Worm (Caenorhabditis elegans) whole organism, mixed stage, embryonic: ENCODE results near the gene sru-13.

ENCODE experiments used
- M03D4.4 ChIP-seq: sonication (generic microtip); optimal IDR thresholded peaks from 2 replicates; lab custom pipeline; 2017; ENCODE audit warnings: mild to moderate bottlenecking, missing genetic modification characterization, missing compliant biosample characterization
- bed-3 ChIP-seq: fragments of 200-800 bp; sonication (Bioruptor generic); optimal IDR thresholded peaks from 3 replicates; lab custom pipeline; 2018; ENCODE audit warnings: mild to moderate bottlenecking, missing genetic modification characterization, moderate library complexity, missing compliant biosample characterization
- blmp-1 ChIP-seq: fragments of 150-350 bp; optimal IDR thresholded peaks from 2 replicates; lab custom pipeline; 2014; ENCODE audit warnings: missing biosample characterization, missing genetic modification characterization
- ceh-39 ChIP-seq: fragments of 150-350 bp; optimal IDR thresholded peaks from 2 replicates; lab custom pipeline; 2014; ENCODE audit warnings: missing biosample characterization, missing genetic modification characterization
- ceh-43 ChIP-seq: fragments of 200-800 bp; sonication (Bioruptor generic); optimal IDR thresholded peaks from 2 replicates; lab custom pipeline; 2018; ENCODE audit warnings: mild to moderate bottlenecking, missing genetic modification characterization, moderate library complexity, missing compliant biosample characterization
- ceh-83 ChIP-seq: fragments of 200-800 bp; sonication (Bioruptor generic); optimal IDR thresholded peaks from 2 replicates; lab custom pipeline; 2018; ENCODE audit warnings: mild to moderate bottlenecking, missing genetic modification characterization, missing compliant biosample characterization
- ces-1 ChIP-seq: fragments of 150-350 bp; optimal IDR thresholded peaks from 2 replicates; lab custom pipeline; 2014; ENCODE audit warnings: missing biosample characterization, missing genetic modification reagents, missing genetic modification characterization
- cnd-1 ChIP-seq: fragments of 200-800 bp; sonication (Bioruptor generic); optimal IDR thresholded peaks from 2 replicates; lab custom pipeline; 2018; ENCODE audit warnings: mild to moderate bottlenecking, missing genetic modification characterization, missing compliant biosample characterization
- drap-1 ChIP-seq: fragments of 200-800 bp; sonication (Bioruptor generic); optimal IDR thresholded peaks from 3 replicates; lab custom pipeline; 2018; ENCODE audit warnings: mild to moderate bottlenecking, missing genetic modification characterization, missing compliant biosample characterization
- elt-1 ChIP-seq: sonication (generic microtip); optimal IDR thresholded peaks from 2 replicates; lab custom pipeline; 2017; ENCODE audit warnings: missing genetic modification characterization, mild to moderate bottlenecking, missing compliant biosample characterization, antibody characterized with exemption, moderate library complexity, borderline replicate concordance; ENCODE audit not compliant: insufficient read depth
- elt-3 ChIP-seq: fragments of 150-350 bp; optimal IDR thresholded peaks from 2 replicates; lab custom pipeline; 2014; ENCODE audit warnings: missing biosample characterization, missing genetic modification characterization
- flh-1 ChIP-seq: fragments of 200-800 bp; sonication (Bioruptor generic); optimal IDR thresholded peaks from 2 replicates; lab custom pipeline; 2018; ENCODE audit warnings: mild to moderate bottlenecking, missing genetic modification characterization, moderate library complexity, missing compliant biosample characterization
- ham-2 ChIP-seq: fragments of 200-800 bp; sonication (Bioruptor generic); optimal IDR thresholded peaks from 2 replicates; lab custom pipeline; 2018; ENCODE audit warnings: mild to moderate bottlenecking, missing genetic modification characterization, missing compliant biosample characterization
- hlh-1 ChIP-seq: fragments of 150-350 bp; optimal IDR thresholded peaks from 2 replicates; lab custom pipeline; 2014; ENCODE audit warnings: missing biosample characterization, missing genetic modification reagents, missing genetic modification characterization
- lin-13 ChIP-seq: fragments of 150-350 bp; optimal IDR thresholded peaks from 2 replicates; lab custom pipeline; 2014; ENCODE audit warnings: missing biosample characterization, missing genetic modification characterization
- lin-32 ChIP-seq: fragments of 200-800 bp; sonication (Bioruptor generic); optimal IDR thresholded peaks from 2 replicates; lab custom pipeline; 2018; ENCODE audit warnings: mild to moderate bottlenecking, missing genetic modification characterization, missing compliant biosample characterization
- lsy-2 ChIP-seq: fragments of 150-350 bp; optimal IDR thresholded peaks from 2 replicates; lab custom pipeline; 2014; ENCODE audit warnings: missing biosample characterization, missing genetic modification characterization
- mab-5 ChIP-seq: fragments of 150-350 bp; optimal IDR thresholded peaks from 2 replicates; lab custom pipeline; 2014; ENCODE audit warnings: missing biosample characterization, missing genetic modification characterization
- mep-1 ChIP-seq: fragments of 150-350 bp; optimal IDR thresholded peaks from 2 replicates; lab custom pipeline; 2017; ENCODE audit warnings: missing biosample characterization, missing genetic modification reagents, missing genetic modification characterization, inconsistent platforms
- mls-2 ChIP-seq: sonication (generic microtip); optimal IDR thresholded peaks from 2 replicates; lab custom pipeline; 2016; ENCODE audit warnings: mild to moderate bottlenecking, missing genetic modification characterization, moderate library complexity, missing compliant biosample characterization
- nhr-12 ChIP-seq: fragments of 150-350 bp; optimal IDR thresholded peaks from 2 replicates; lab custom pipeline; 2014; ENCODE audit warnings: missing biosample characterization, missing genetic modification characterization
- nhr-2 ChIP-seq: fragments of 150-350 bp; optimal IDR thresholded peaks from 2 replicates; lab custom pipeline; 2014; ENCODE audit warnings: missing biosample characterization, missing genetic modification characterization
- nhr-237 ChIP-seq: fragments of 150-350 bp; optimal IDR thresholded peaks from 2 replicates; lab custom pipeline; 2014; ENCODE audit warnings: missing biosample characterization, missing genetic modification characterization
- nhr-28 ChIP-seq: fragments of 150-350 bp; optimal IDR thresholded peaks from 2 replicates; lab custom pipeline; 2014; ENCODE audit warnings: missing biosample characterization, missing genetic modification characterization
- nhr-76 ChIP-seq: sonication (generic microtip); optimal IDR thresholded peaks from 2 replicates; lab custom pipeline; 2017; ENCODE audit warnings: missing biosample characterization, missing genetic modification characterization
- pha-4 ChIP-seq: fragments of 150-350 bp; optimal IDR thresholded peaks from 2 replicates; lab custom pipeline; 2018; ENCODE audit warnings: missing biosample characterization, missing genetic modification reagents, missing genetic modification characterization
- sem-2 ChIP-seq: fragments of 200-800 bp; sonication (Bioruptor generic); optimal IDR thresholded peaks from 2 replicates; lab custom pipeline; 2018; ENCODE audit warnings: mild to moderate bottlenecking, missing genetic modification characterization, missing compliant biosample characterization
- snpc-4 ChIP-seq: fragments of 150-350 bp; optimal IDR thresholded peaks from 2 replicates; lab custom pipeline; 2014; ENCODE audit warnings: missing biosample characterization, missing genetic modification characterization
- sptf-1 ChIP-seq: sonication (generic microtip); optimal IDR thresholded peaks from 2 replicates; lab custom pipeline; 2017; ENCODE audit warnings: mild to moderate bottlenecking, missing genetic modification characterization, moderate library complexity, missing compliant biosample characterization
- tbx-8 ChIP-seq: fragments of 200-800 bp; sonication (Bioruptor generic); optimal IDR thresholded peaks from 2 replicates; lab custom pipeline; 2018; ENCODE audit warnings: mild to moderate bottlenecking, missing genetic modification characterization, moderate library complexity, missing compliant biosample characterization
- unc-120 ChIP-seq: sonication (generic microtip); optimal IDR thresholded peaks from 2 replicates; lab custom pipeline; 2017; ENCODE audit warnings: missing genetic modification characterization, missing compliant biosample characterization; ENCODE audit not compliant: poor library complexity, severe bottlenecking
- unc-39 ChIP-seq: fragments of 150-350 bp; optimal IDR thresholded peaks from 2 replicates; lab custom pipeline; 2014; ENCODE audit warnings: missing biosample characterization, missing genetic modification characterization
- unc-62 ChIP-seq: fragments of 150-350 bp; optimal IDR thresholded peaks from 2 replicates; lab custom pipeline; 2014; ENCODE audit warnings: missing biosample characterization, missing genetic modification reagents, missing genetic modification characterization
- zip-8 ChIP-seq: fragments of 150-350 bp; optimal IDR thresholded peaks from 2 replicates; lab custom pipeline; 2014; ENCODE audit warnings: missing biosample characterization, missing genetic modification characterization
- ztf-11 ChIP-seq: fragments of 150-350 bp; optimal IDR thresholded peaks from 2 replicates; lab custom pipeline; 2014; ENCODE audit warnings: missing biosample characterization, missing genetic modification characterization

The sru-13 gene

ce11 chrIV:12558925-12559450, 36.6 kb upstream of the sru-13 start, which contains the start of the genes ZK795.2 and ZK795.3:
Gene ZK795.2 (minus strand): TSS chrIV:12558975.
Gene ZK795.3 (plus strand): TSS chrIV:12559365.
- TF ChIP-seq ces-1 (GFP tag; lab: Kevin White, UChicago) (peak; percentile 53), mls-2 (tag; lab: Kevin White, UChicago) (no peak), pha-4 (tag; lab: Kevin White, UChicago) (peak; percentile 15), nhr-237 (tag; lab: Kevin White, UChicago) (peak; percentile 45), lsy-2 (tag; lab: Kevin White, UChicago) (peak; percentile 64), nhr-12 (tag; lab: Kevin White, UChicago) (no peak), hlh-1 (peak; percentile 0)

ce11 chrIV:12551944-12552343, 29.5 kb upstream of the sru-13 start:
- TF ChIP-seq M03D4.4 (tag; lab: Kevin White, UChicago) (no peak), nhr-2 (tag; lab: Kevin White, UChicago) (peak; percentile 92), lin-32 (GFP tag; lab: Kevin White, UChicago) (peak; percentile 91)

- TF ChIP-seq unc-120 (no peak), flh-1 (GFP tag; lab: Kevin White, UChicago) (no peak), cnd-1 (tag; lab: Kevin White, UChicago) (peak; percentile 49), unc-62 (GFP tag; lab: Kevin White, UChicago) (peak; percentile 46), lin-32 (GFP tag; lab: Kevin White, UChicago) (peak; percentile 43), ces-1 (GFP tag; lab: Kevin White, UChicago) (no peak), unc-39 (tag; lab: Kevin White, UChicago) (no peak), nhr-2 (tag; lab: Kevin White, UChicago) (peak; percentile 87), zip-8 (tag; lab: Kevin White, UChicago) (peak; percentile 97)
- TF ChIP-seq, all 35 proteins: peak for 5
Measured at ce11 chrIV:12549014-12549413, 26.6 kb upstream of the sru-13 start.

- TF ChIP-seq mab-5 (tag; lab: Kevin White, UChicago) (no peak), ceh-39 (tag; lab: Kevin White, UChicago) (no peak), ceh-43 (GFP tag; lab: Kevin White, UChicago) (no peak), elt-3 (tag; lab: Kevin White, UChicago) (no peak), mep-1 (tag; lab: Kevin White, UChicago) (no peak), cnd-1 (tag; lab: Kevin White, UChicago) (no peak), ceh-83 (no peak), unc-39 (tag; lab: Kevin White, UChicago) (no peak), pha-4 (tag; lab: Kevin White, UChicago) (no peak)
Measured at ce11 chrIV:12547824-12548223, 25.4 kb upstream of the sru-13 start, which contains the start of gene ipmk-1. Gene ipmk-1 (plus strand): TSS chrIV:12548124.

- TF ChIP-seq lsy-2 (tag; lab: Kevin White, UChicago) (no peak), bed-3 (GFP tag; lab: Kevin White, UChicago) (no peak), ces-1 (GFP tag; lab: Kevin White, UChicago) (no peak), lin-13 (tag; lab: Kevin White, UChicago) (no peak), mls-2 (tag; lab: Kevin White, UChicago) (peak; percentile 46), nhr-76 (tag; lab: Kevin White, UChicago) (no peak), sptf-1 (tag; lab: Kevin White, UChicago) (no peak), nhr-2 (tag; lab: Kevin White, UChicago) (no peak), elt-3 (tag; lab: Kevin White, UChicago) (no peak), hlh-1 (no peak), pha-4 (tag; lab: Kevin White, UChicago) (no peak), lin-32 (GFP tag; lab: Kevin White, UChicago) (no peak), tbx-8 (no peak), unc-120 (no peak), ham-2 (GFP tag; lab: Kevin White, UChicago) (no peak), mab-5 (tag; lab: Kevin White, UChicago) (no peak), zip-8 (tag; lab: Kevin White, UChicago) (peak; percentile 97), sem-2 (GFP tag; lab: Kevin White, UChicago) (no peak), unc-39 (tag; lab: Kevin White, UChicago) (no peak), elt-1 (tag; lab: Kevin White, UChicago) (no peak), flh-1 (GFP tag; lab: Kevin White, UChicago) (no peak), ceh-83 (peak; percentile 44), cnd-1 (tag; lab: Kevin White, UChicago) (peak; percentile 58), M03D4.4 (tag; lab: Kevin White, UChicago) (no peak), drap-1 (GFP tag; lab: Kevin White, UChicago) (no peak), ztf-11 (no peak), nhr-12 (tag; lab: Kevin White, UChicago) (no peak), blmp-1 (tag; lab: Kevin White, UChicago) (no peak), mep-1 (tag; lab: Kevin White, UChicago) (no peak), ceh-39 (tag; lab: Kevin White, UChicago) (no peak), snpc-4 (tag; lab: Kevin White, UChicago) (no peak), ceh-43 (GFP tag; lab: Kevin White, UChicago) (peak; percentile 47), nhr-28 (tag; lab: Kevin White, UChicago) (no peak), unc-62 (GFP tag; lab: Kevin White, UChicago) (no peak), nhr-237 (tag; lab: Kevin White, UChicago) (no peak)
Measured at ce11 chrIV:12545902-12546301, 23.5 kb upstream of the sru-13 start.
